Fruit fly (Drosophila melanogaster): Measurements from ENCODE around the gene CG6766.

CG6766 gene

dm6 chr2L:11989210-11989609, 51.3 kb downstream of the CG6766 start:
- no peak for TF ChIP-seq CG11617 (GFP tag; optimal IDR thresholded peaks at IDR 0.05)
- no peak for TF ChIP-seq CG5204 (GFP tag; optimal IDR thresholded peaks at IDR 0.05)
- no peak for TF ChIP-seq ovo (GFP tag; optimal IDR thresholded peaks at IDR 0.05)
- TF ChIP-seq pad (GFP tag; optimal IDR thresholded peaks at IDR 0.05) = no peak
- TF ChIP-seq cnc (optimal IDR thresholded peaks at IDR 0.05) = no peak
- no peak for TF ChIP-seq CG33017 (tag; optimal IDR thresholded peaks at IDR 0.05)
- TF ChIP-seq bab1 (GFP tag; optimal IDR thresholded peaks at IDR 0.05) = no peak
- TF ChIP-seq Hr96 (GFP tag; optimal IDR thresholded peaks at IDR 0.05) = no peak
- no peak for TF ChIP-seq tj (GFP tag; optimal IDR thresholded peaks at IDR 0.05)
- TF ChIP-seq toe (GFP tag; optimal IDR thresholded peaks at IDR 0.05) = no peak
- TF ChIP-seq CG14711 (tag; optimal IDR thresholded peaks at IDR 0.05) = no peak
- TF ChIP-seq Crg-1 (GFP tag; optimal IDR thresholded peaks at IDR 0.05) = no peak
- no peak for TF ChIP-seq Mnt (GFP tag; optimal IDR thresholded peaks at IDR 0.05)
- no peak for TF ChIP-seq CG7045 (GFP tag; optimal IDR thresholded peaks at IDR 0.05)
